Fruit fly (Drosophila melanogaster) whole organism, prepupa: ENCODE results near the gene CG16825.

ENCODE experiments used
- Blimp-1 ChIP-seq: fragments of 200-800 bp; sonication (Bioruptor generic); optimal IDR thresholded peaks from 3 replicates; lab custom pipeline; 2017; ENCODE audit warnings: missing biosample characterization, missing genetic modification characterization, mild to moderate bottlenecking, moderate library complexity, missing genetic modification reagents
- CG10631 ChIP-seq: fragments of 200-800 bp; sonication (Bioruptor generic); optimal IDR thresholded peaks from 2 replicates; lab custom pipeline; 2016; ENCODE audit warnings: missing biosample characterization, missing genetic modification characterization
- CG10669 ChIP-seq: fragments of 200-800 bp; sonication (Bioruptor generic); optimal IDR thresholded peaks from 3 replicates; lab custom pipeline; 2018; ENCODE audit warnings: missing biosample characterization, mild to moderate bottlenecking, missing genetic modification characterization, moderate library complexity
- CG11762 ChIP-seq: fragments of 200-800 bp; sonication (Bioruptor generic); optimal IDR thresholded peaks from 3 replicates; lab custom pipeline; 2016; ENCODE audit warnings: missing biosample characterization, missing genetic modification characterization; ENCODE audit not compliant: insufficient read depth
- CG16779 ChIP-seq: fragments of 200-800 bp; sonication (Bioruptor generic); optimal IDR thresholded peaks from 3 replicates; lab custom pipeline; 2017; ENCODE audit warnings: missing biosample characterization, mild to moderate bottlenecking, missing genetic modification characterization
- CG3032 ChIP-seq: fragments of 200-800 bp; optimal IDR thresholded peaks from 2 replicates; lab custom pipeline; 2019; ENCODE audit warnings: missing biosample characterization, mild to moderate bottlenecking, missing genetic modification characterization, moderate library complexity
- CG32006 ChIP-seq: fragments of 200-800 bp; sonication (Bioruptor generic); optimal IDR thresholded peaks from 3 replicates; lab custom pipeline; 2017; ENCODE audit warnings: missing biosample characterization, mild to moderate bottlenecking, missing genetic modification characterization
- CG3919 ChIP-seq: fragments of 200-800 bp; sonication (Bioruptor generic); optimal IDR thresholded peaks from 3 replicates; lab custom pipeline; 2016; ENCODE audit warnings: missing biosample characterization, missing genetic modification characterization
- CG4318 ChIP-seq: fragments of 200-800 bp; sonication (Bioruptor generic); optimal IDR thresholded peaks from 3 replicates; lab custom pipeline; 2017; ENCODE audit warnings: missing biosample characterization, mild to moderate bottlenecking, missing genetic modification characterization
- CG6792 ChIP-seq: fragments of 200-800 bp; sonication (Bioruptor generic); optimal IDR thresholded peaks from 3 replicates; lab custom pipeline; 2016; ENCODE audit warnings: missing biosample characterization, missing genetic modification characterization
- CG7368 ChIP-seq: fragments of 200-800 bp; sonication (Bioruptor generic); optimal IDR thresholded peaks from 3 replicates; lab custom pipeline; 2016; ENCODE audit warnings: missing biosample characterization, missing genetic modification characterization
- CG8119 ChIP-seq: fragments of 200-800 bp; sonication (Bioruptor generic); IDR thresholded peaks from 3 replicates; pipeline ENCODE4 v1.3.6; 2022; ENCODE audit warnings: missing biosample characterization, missing genetic modification characterization
- CG8632 ChIP-seq: fragments of 200-800 bp; sonication (Bioruptor generic); optimal IDR thresholded peaks from 3 replicates; lab custom pipeline; 2016; ENCODE audit warnings: missing biosample characterization, missing genetic modification characterization
- Eip78C ChIP-seq: fragments of 200-800 bp; sonication (Bioruptor generic); peaks from one replicate; lab custom pipeline; 2016; ENCODE audit warnings: missing biosample characterization, missing genetic modification characterization
- Ets21C ChIP-seq: fragments of 200-800 bp; sonication (Bioruptor generic); optimal IDR thresholded peaks from 3 replicates; lab custom pipeline; 2016; ENCODE audit warnings: missing biosample characterization, missing genetic modification characterization
- Ets96B ChIP-seq: fragments of 200-800 bp; optimal IDR thresholded peaks from 2 replicates; lab custom pipeline; 2019; ENCODE audit warnings: missing biosample characterization, mild to moderate bottlenecking, missing genetic modification characterization, moderate library complexity
- Hr39 ChIP-seq: fragments of 200-800 bp; sonication (Bioruptor generic); optimal IDR thresholded peaks from 2 replicates; lab custom pipeline; 2016; ENCODE audit warnings: missing biosample characterization, missing genetic modification characterization
- Lpt ChIP-seq: fragments of 200-800 bp; sonication (Bioruptor generic); optimal IDR thresholded peaks from 3 replicates; lab custom pipeline; 2016; ENCODE audit warnings: missing biosample characterization, missing genetic modification characterization
- OdsH ChIP-seq: fragments of 200-800 bp; sonication (Bioruptor generic); optimal IDR thresholded peaks from 3 replicates; lab custom pipeline; 2016; ENCODE audit warnings: missing biosample characterization, missing genetic modification characterization
- Smox ChIP-seq: fragments of 200-800 bp; sonication (Bioruptor generic); optimal IDR thresholded peaks from 3 replicates; lab custom pipeline; 2016; ENCODE audit warnings: missing biosample characterization, missing genetic modification characterization
- Sox102F ChIP-seq: fragments of 200-800 bp; sonication (Bioruptor generic); optimal IDR thresholded peaks from 2 replicates; lab custom pipeline; 2016; ENCODE audit warnings: missing biosample characterization, mild to moderate bottlenecking, missing genetic modification characterization
- Sox14 ChIP-seq: fragments of 200-800 bp; sonication (Bioruptor generic); optimal IDR thresholded peaks from 3 replicates; lab custom pipeline; 2016; ENCODE audit warnings: missing biosample characterization, missing genetic modification characterization
- Sox15 ChIP-seq: fragments of 200-800 bp; sonication (Bioruptor generic); optimal IDR thresholded peaks from 3 replicates; lab custom pipeline; 2016; ENCODE audit warnings: missing biosample characterization, missing genetic modification characterization
- acj6 ChIP-seq: fragments of 200-800 bp; sonication (Bioruptor generic); optimal IDR thresholded peaks from 3 replicates; lab custom pipeline; 2016; ENCODE audit warnings: missing biosample characterization, missing genetic modification characterization
- cyc ChIP-seq: fragments of 200-800 bp; sonication (Bioruptor generic); optimal IDR thresholded peaks from 3 replicates; lab custom pipeline; 2016; ENCODE audit warnings: missing biosample characterization, missing genetic modification characterization
- dac ChIP-seq: fragments of 200-800 bp; sonication (Bioruptor generic); optimal IDR thresholded peaks from 2 replicates; lab custom pipeline; 2017; ENCODE audit warnings: missing biosample characterization, mild to moderate bottlenecking, missing genetic modification characterization
- dsx ChIP-seq: fragments of 200-800 bp; optimal IDR thresholded peaks from 3 replicates; lab custom pipeline; 2019; ENCODE audit warnings: missing biosample characterization, mild to moderate bottlenecking, missing genetic modification characterization, moderate library complexity; ENCODE audit not compliant: poor library complexity, severe bottlenecking
- fd59A ChIP-seq: fragments of 200-800 bp; sonication (Bioruptor generic); optimal IDR thresholded peaks from 2 replicates; lab custom pipeline; 2017; ENCODE audit warnings: missing biosample characterization, mild to moderate bottlenecking, missing genetic modification characterization, missing genetic modification reagents
- fd85E ChIP-seq: fragments of 200-800 bp; sonication (Bioruptor generic); optimal IDR thresholded peaks from 3 replicates; lab custom pipeline; 2016; ENCODE audit warnings: missing biosample characterization, missing genetic modification characterization
- fkh ChIP-seq: fragments of 200-800 bp; sonication (Bioruptor generic); optimal IDR thresholded peaks from 3 replicates; lab custom pipeline; 2017; ENCODE audit warnings: missing biosample characterization, mild to moderate bottlenecking, missing genetic modification characterization, moderate library complexity
- lz ChIP-seq: fragments of 200-800 bp; sonication (Bioruptor generic); optimal IDR thresholded peaks from 3 replicates; lab custom pipeline; 2016; ENCODE audit warnings: missing biosample characterization, missing genetic modification characterization
- net ChIP-seq: fragments of 200-800 bp; sonication (Bioruptor generic); optimal IDR thresholded peaks from 3 replicates; lab custom pipeline; 2016; ENCODE audit warnings: missing biosample characterization, missing genetic modification characterization
- pdm3 ChIP-seq: fragments of 200-800 bp; sonication (Bioruptor generic); optimal IDR thresholded peaks from 3 replicates; lab custom pipeline; 2016; ENCODE audit warnings: missing biosample characterization, missing genetic modification characterization
- salr ChIP-seq, 2 experiments: fragments of 200-800 bp; sonication (Bioruptor generic); optimal IDR thresholded peaks; 3 replicates each; lab custom pipeline; 2016 to 2018; ENCODE audit warnings: missing biosample characterization in 2 of 2, missing genetic modification characterization in 2 of 2, mild to moderate bottlenecking in 1 of 2
- spab ChIP-seq: fragments of 200-800 bp; sonication (Bioruptor generic); optimal IDR thresholded peaks from 2 replicates; lab custom pipeline; 2017; ENCODE audit warnings: missing biosample characterization, mild to moderate bottlenecking, missing genetic modification characterization, missing genetic modification reagents

CG16825 gene

DNA sequence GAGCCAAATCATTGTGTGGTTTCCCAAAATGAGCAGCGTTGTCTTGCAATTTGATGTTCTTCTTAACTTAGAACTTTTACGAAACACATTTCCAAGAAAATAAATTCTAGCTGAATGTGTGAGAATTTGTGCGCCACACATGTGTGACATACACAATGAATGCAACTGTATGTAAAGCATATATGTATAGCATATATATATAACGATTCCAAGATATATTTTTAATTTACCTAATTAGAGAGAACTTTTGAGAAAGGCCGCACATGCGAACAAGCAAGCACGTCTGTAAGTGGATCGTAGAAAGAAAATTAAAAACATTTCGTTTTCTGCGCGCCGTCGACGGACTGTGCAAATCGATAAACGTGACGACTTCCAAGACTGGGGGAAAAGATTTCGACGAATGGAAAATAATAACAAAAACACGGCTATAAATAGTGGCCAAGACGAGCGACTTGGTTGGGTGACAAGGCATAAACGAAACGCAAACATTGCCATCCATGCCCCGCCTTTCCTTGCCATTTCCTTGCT is 12.6 kb upstream of the CG16825 start:
- TF ChIP-seq CG10669 (GFP tag; lab: Kevin White, UChicago) (no peak), Eip78C (GFP tag; lab: Kevin White, UChicago) (peak; percentile 51)

DNA sequence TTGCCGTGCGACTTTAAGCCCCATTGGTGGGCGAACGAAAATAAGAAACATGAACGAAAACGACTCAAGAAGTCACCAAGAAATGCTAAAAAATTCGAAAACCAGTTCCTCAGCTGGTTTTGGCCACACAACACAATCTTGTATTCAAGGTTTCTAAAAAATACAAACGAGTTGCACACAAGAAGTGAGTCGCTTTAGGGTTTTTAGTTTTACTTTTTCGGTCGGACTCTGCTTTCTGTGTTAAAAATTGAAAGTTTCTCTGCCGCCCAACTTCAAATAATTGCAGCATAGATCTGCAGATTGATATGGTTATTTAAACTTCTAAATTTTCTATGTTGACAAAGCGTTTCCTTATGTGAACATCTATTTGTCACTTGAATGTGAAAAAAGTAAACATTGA is 12.0 kb upstream of the CG16825 start, which contains the start of gene CG16824:
Gene CG16824 (plus strand): TSS at position 384 of the 400 bp plus-strand sequence.
- no peak for TF ChIP-seq OdsH (GFP tag; lab: Kevin White, UChicago)
- TF ChIP-seq Blimp-1 (GFP tag; lab: Kevin White, UChicago): peak; percentile 2

DNA sequence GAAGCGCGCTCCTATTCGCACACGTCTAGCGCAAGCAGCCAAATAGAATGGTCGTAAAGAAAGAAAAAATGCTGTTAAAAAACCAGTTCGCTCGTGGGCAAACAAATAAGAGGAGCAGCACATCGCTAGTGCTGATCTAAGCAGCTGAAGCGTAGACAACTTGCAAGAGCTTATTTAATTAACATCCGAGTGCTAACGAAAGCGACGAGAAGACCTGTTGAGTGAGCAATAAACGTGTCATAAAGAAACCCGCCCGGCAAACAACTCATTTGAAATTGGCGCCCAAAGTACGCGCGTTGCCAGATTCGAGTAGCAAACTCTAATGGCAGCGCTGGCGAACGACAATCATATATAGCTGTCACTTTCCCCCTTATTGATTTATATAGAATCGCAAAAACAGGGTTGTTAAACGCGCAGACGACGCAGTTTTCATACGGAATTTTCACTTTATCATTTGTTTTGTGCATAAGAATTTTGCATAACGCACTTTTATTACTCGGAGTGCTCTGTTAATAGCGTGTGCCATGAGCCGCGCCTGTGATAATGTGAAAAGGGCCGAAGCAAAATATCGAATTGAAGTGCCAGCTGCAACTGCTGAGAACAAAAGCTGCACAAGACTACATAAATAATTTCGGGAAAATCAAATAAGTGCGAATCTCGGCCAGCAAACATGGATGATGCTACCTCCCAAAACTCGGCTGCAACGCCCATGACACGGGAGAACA is 8.4 kb upstream of the CG16825 start:
- TF ChIP-seq CG11762 (GFP tag; lab: Kevin White, UChicago) (no peak), CG10631 (GFP tag; lab: Kevin White, UChicago) (no peak), cyc (GFP tag; lab: Kevin White, UChicago) (no peak), Sox14 (peak; percentile 45), dac (GFP tag; lab: Kevin White, UChicago) (no peak), fkh (GFP tag; lab: Kevin White, UChicago) (peak; percentile 80), CG16779 (no peak), Blimp-1 (GFP tag; lab: Kevin White, UChicago) (peak; percentile 6)
- TF ChIP-seq, all 60 proteins: peak for 3

DNA sequence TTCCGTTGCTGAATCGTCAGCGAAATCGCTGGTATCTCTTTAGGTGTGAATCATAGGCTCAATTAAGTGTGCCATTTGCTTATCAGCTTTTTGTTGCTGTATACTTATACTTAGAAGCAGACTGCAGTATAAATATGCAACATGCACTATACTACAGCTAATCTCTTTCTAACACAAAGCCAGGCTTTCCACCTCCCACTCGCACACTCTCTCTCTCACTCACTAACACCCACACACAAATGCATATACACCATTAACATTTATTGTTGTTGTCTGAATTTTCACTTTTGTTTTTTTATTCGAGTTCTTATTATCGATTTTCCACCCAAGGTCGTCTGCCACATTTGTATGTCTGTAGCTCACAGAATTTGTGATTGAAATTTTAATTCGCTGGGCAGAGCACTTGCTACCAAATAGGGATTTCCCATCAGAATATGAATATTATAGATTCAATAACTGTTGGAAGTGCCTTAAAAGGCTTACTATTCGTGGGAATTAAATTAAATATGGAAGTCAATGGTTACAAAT is 7.8 kb upstream of the CG16825 start:
- TF ChIP-seq CG8119 (GFP tag; lab: Robert Waterston, UW): no peak
- no peak for TF ChIP-seq CG10669 (GFP tag; lab: Kevin White, UChicago)
- TF ChIP-seq salr (GFP tag; optimal IDR thresholded peaks at IDR 0.05; lab: Kevin White, UChicago): no peak
- no peak for TF ChIP-seq acj6
- no peak for TF ChIP-seq net (GFP tag; lab: Kevin White, UChicago)
- no peak for TF ChIP-seq cyc (GFP tag; lab: Kevin White, UChicago)
- TF ChIP-seq Sox102F: no peak
- no peak for TF ChIP-seq Hr39 (GFP tag; lab: Kevin White, UChicago)

DNA sequence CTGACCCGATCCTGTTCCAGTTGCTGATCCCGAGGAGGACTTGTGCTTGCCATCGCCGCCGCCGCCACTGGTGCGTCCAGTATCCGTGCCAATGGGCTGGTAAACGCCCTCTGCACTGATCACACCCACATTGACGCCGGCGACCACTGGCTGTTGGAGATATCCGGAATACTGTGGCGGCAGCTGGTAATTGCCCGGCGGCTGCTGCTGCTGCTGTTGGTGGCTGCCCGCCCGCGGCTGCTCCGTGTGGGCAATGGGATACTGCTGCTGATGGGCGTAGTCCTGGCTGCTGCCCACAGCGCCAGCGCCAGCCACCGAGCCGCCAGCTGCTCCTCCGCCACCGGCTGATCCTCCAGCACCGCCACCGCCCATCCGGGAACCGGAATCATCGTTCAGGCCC is 412 bp downstream of the CG16825 start:
- TF ChIP-seq acj6 (no peak), Sox14 (no peak), Ets96B (tag; lab: Kevin White, UChicago) (no peak), Eip78C (GFP tag; lab: Kevin White, UChicago) (no peak), CG4318 (GFP tag; lab: Kevin White, UChicago) (no peak), Sox15 (GFP tag; lab: Kevin White, UChicago) (no peak), fkh (GFP tag; lab: Kevin White, UChicago) (no peak)

DNA sequence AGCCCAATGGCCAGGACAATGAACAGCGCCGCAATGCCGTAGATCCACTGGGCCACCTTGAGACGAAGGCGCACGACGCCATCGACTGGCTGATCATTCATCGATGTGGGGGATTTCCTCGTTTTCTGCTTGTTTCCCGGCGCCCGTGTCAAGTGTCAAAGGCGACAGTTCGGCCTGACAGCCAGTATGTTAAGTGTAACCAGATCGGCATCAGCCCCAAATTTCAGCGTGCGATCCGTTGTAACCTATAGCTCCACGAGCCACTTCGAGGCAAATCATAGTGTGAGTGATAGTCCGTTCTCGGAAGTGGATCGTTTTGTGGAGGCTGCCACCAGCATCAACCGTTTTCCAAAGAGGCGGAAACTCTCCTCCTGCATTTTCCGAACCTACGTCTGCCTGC is 2.1 kb downstream of the CG16825 start, which contains the start of gene CG43779:
Gene CG43779 (minus strand): TSS at position 101 of the 400 bp plus-strand sequence.
- no peak for TF ChIP-seq CG32006 (GFP tag; lab: Kevin White, UChicago)
- no peak for TF ChIP-seq Blimp-1 (GFP tag; lab: Kevin White, UChicago)
- TF ChIP-seq spab: no peak
- no peak for TF ChIP-seq CG7368 (GFP tag; lab: Kevin White, UChicago)
- no peak for TF ChIP-seq Ets21C (GFP tag; lab: Kevin White, UChicago)
- TF ChIP-seq fd85E (GFP tag; lab: Kevin White, UChicago): no peak
- TF ChIP-seq CG16779: no peak

DNA sequence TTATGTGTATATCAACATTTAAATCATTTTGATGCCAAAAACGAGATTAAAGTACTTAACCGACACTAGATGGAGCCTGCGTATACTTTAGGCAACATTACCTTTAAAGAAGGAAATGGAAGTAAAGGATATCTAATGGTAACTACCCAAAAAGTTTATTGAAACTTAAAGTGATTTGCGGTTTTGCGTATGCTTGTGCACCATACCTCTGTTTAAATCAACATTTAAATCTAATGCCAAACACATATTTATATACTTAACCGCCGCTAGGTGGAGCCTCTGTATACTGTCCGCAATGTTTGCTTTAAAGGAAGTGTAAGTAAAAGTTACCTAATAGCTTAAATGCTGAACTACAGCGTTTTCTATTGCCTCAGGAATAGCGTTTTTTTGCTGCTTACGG is 21.2 kb downstream of the CG16825 start:
- TF ChIP-seq dsx (GFP tag; lab: Kevin White, UChicago) (no peak), CG3919 (no peak), lz (GFP tag; lab: Kevin White, UChicago) (no peak), CG8632 (GFP tag; lab: Kevin White, UChicago) (no peak), Sox14 (no peak), CG8119 (GFP tag; lab: Robert Waterston, UW) (no peak), Eip78C (GFP tag; lab: Kevin White, UChicago) (no peak), CG10669 (GFP tag; lab: Kevin White, UChicago) (no peak), CG3032 (tag; lab: Kevin White, UChicago) (no peak), Hr39 (GFP tag; lab: Kevin White, UChicago) (no peak), Lpt (no peak), fd59A (GFP tag; lab: Kevin White, UChicago) (no peak), Sox15 (GFP tag; lab: Kevin White, UChicago) (no peak), pdm3 (GFP tag; lab: Kevin White, UChicago) (no peak), fd85E (GFP tag; lab: Kevin White, UChicago) (no peak), dac (GFP tag; lab: Kevin White, UChicago) (no peak), Smox (GFP tag; lab: Kevin White, UChicago) (no peak), CG10631 (GFP tag; lab: Kevin White, UChicago) (no peak), CG6792 (no peak)
